Worm (Caenorhabditis elegans) whole organism, L2 larva: ENCODE measurements around the gene srt-50.

Source experiments
- C34F6.9 ChIP-seq: fragments of 150-350 bp; optimal IDR thresholded peaks from 2 replicates; lab custom pipeline; 2014; ENCODE audit warnings: missing biosample characterization, missing genetic modification characterization
- F13H6.1 ChIP-seq: sonication (generic microtip); optimal IDR thresholded peaks from 2 replicates; lab custom pipeline; 2016; ENCODE audit warnings: missing genetic modification characterization, missing compliant biosample characterization
- R02D3.7 ChIP-seq: fragments of 150-350 bp; optimal IDR thresholded peaks from 2 replicates; lab custom pipeline; 2014; ENCODE audit warnings: missing biosample characterization, missing genetic modification characterization
- alr-1 ChIP-seq: fragments of 150-350 bp; optimal IDR thresholded peaks from 2 replicates; lab custom pipeline; 2014; ENCODE audit warnings: missing biosample characterization, missing genetic modification characterization
- aly-2 ChIP-seq: fragments of 150-350 bp; optimal IDR thresholded peaks from 2 replicates; lab custom pipeline; 2014; ENCODE audit warnings: missing biosample characterization, missing genetic modification characterization
- ama-1 ChIP-seq: fragments of 150-350 bp; optimal IDR thresholded peaks from 2 replicates; lab custom pipeline; 2018; ENCODE audit warnings: inconsistent platforms
- blmp-1 ChIP-seq: sonication (generic microtip); optimal IDR thresholded peaks from 2 replicates; lab custom pipeline; 2017; ENCODE audit warnings: missing genetic modification characterization, mild to moderate bottlenecking, missing compliant biosample characterization, antibody characterized with exemption, moderate library complexity; ENCODE audit not compliant: insufficient read depth
- ceh-16 ChIP-seq: fragments of 150-350 bp; optimal IDR thresholded peaks from 2 replicates; lab custom pipeline; 2014; ENCODE audit warnings: missing biosample characterization, missing genetic modification characterization
- ceh-82 ChIP-seq: fragments of 150-350 bp; optimal IDR thresholded peaks from 2 replicates; lab custom pipeline; 2014; ENCODE audit warnings: missing biosample characterization, missing genetic modification characterization
- dmd-4 ChIP-seq: sonication (generic microtip); optimal IDR thresholded peaks from 2 replicates; lab custom pipeline; 2017; ENCODE audit warnings: missing biosample characterization, missing genetic modification characterization
- egl-27 ChIP-seq: sonication (generic microtip); optimal IDR thresholded peaks from 3 replicates; lab custom pipeline; 2017; ENCODE audit warnings: missing biosample characterization, missing genetic modification reagents, missing genetic modification characterization
- elt-1 ChIP-seq: fragments of 150-350 bp; optimal IDR thresholded peaks from 2 replicates; lab custom pipeline; 2014; ENCODE audit warnings: missing biosample characterization, missing genetic modification characterization
- elt-3 ChIP-seq: sonication (generic microtip); optimal IDR thresholded peaks from 2 replicates; lab custom pipeline; 2017; ENCODE audit warnings: missing biosample characterization, missing genetic modification characterization
- fos-1 ChIP-seq: fragments of 150-350 bp; optimal IDR thresholded peaks from 2 replicates; lab custom pipeline; 2014; ENCODE audit warnings: missing biosample characterization, missing genetic modification characterization
- gmeb-1 ChIP-seq: fragments of 150-350 bp; optimal IDR thresholded peaks from 2 replicates; lab custom pipeline; 2014; ENCODE audit warnings: missing biosample characterization, missing genetic modification characterization
- lin-11 ChIP-seq: fragments of 150-350 bp; sonication (generic microtip); optimal IDR thresholded peaks from 2 replicates; lab custom pipeline; 2014; ENCODE audit warnings: missing biosample characterization, missing genetic modification characterization, inconsistent platforms, mixed read lengths
- lin-13 ChIP-seq: fragments of 150-350 bp; optimal IDR thresholded peaks from 2 replicates; lab custom pipeline; 2014; ENCODE audit warnings: missing biosample characterization, missing genetic modification reagents, missing genetic modification characterization
- lin-39 ChIP-seq: fragments of 150-350 bp; optimal IDR thresholded peaks from 2 replicates; lab custom pipeline; 2014; ENCODE audit warnings: missing biosample characterization, missing genetic modification reagents, missing genetic modification characterization
- lsy-2 ChIP-seq, 2 experiments: fragments of 150-350 bp in 1 of 2; sonication (generic microtip) in 1 of 2; optimal IDR thresholded peaks; 2 replicates each; lab custom pipeline; 2014 to 2017; ENCODE audit warnings: missing biosample characterization in 2 of 2, missing genetic modification characterization in 2 of 2
- mab-5 ChIP-seq: fragments of 150-350 bp; optimal IDR thresholded peaks from 2 replicates; lab custom pipeline; 2014; ENCODE audit warnings: missing biosample characterization, missing genetic modification characterization
- mbf-1 ChIP-seq: sonication (generic microtip); optimal IDR thresholded peaks from 2 replicates; lab custom pipeline; 2017; ENCODE audit warnings: missing biosample characterization, missing genetic modification characterization
- nhr-10 ChIP-seq: sonication (generic microtip); optimal IDR thresholded peaks from 2 replicates; lab custom pipeline; 2017; ENCODE audit warnings: missing biosample characterization, missing genetic modification characterization
- nhr-11 ChIP-seq: fragments of 150-350 bp; optimal IDR thresholded peaks from 2 replicates; lab custom pipeline; 2014; ENCODE audit warnings: missing biosample characterization, missing genetic modification characterization
- nhr-12 ChIP-seq: fragments of 150-350 bp; optimal IDR thresholded peaks from 2 replicates; lab custom pipeline; 2014; ENCODE audit warnings: missing biosample characterization, missing genetic modification characterization
- nhr-129 ChIP-seq: fragments of 150-350 bp; optimal IDR thresholded peaks from 2 replicates; lab custom pipeline; 2014; ENCODE audit warnings: missing biosample characterization, missing genetic modification characterization
- nhr-21 ChIP-seq: fragments of 150-350 bp; optimal IDR thresholded peaks from 2 replicates; lab custom pipeline; 2014; ENCODE audit warnings: missing biosample characterization, missing genetic modification characterization
- nhr-23 ChIP-seq: fragments of 150-350 bp; optimal IDR thresholded peaks from 2 replicates; lab custom pipeline; 2014; ENCODE audit warnings: missing biosample characterization, missing genetic modification reagents, missing genetic modification characterization
- nhr-237 ChIP-seq: fragments of 150-350 bp; optimal IDR thresholded peaks from 2 replicates; lab custom pipeline; 2014; ENCODE audit warnings: missing biosample characterization, missing genetic modification characterization
- nhr-6 ChIP-seq: fragments of 150-350 bp; optimal IDR thresholded peaks from 2 replicates; lab custom pipeline; 2014; ENCODE audit warnings: missing biosample characterization, missing genetic modification characterization
- nhr-77 ChIP-seq: fragments of 150-350 bp; optimal IDR thresholded peaks from 2 replicates; lab custom pipeline; 2014; ENCODE audit warnings: missing biosample characterization, missing genetic modification characterization
- peb-1 ChIP-seq: fragments of 150-350 bp; optimal IDR thresholded peaks from 2 replicates; lab custom pipeline; 2014; ENCODE audit warnings: missing biosample characterization, missing genetic modification characterization
- sem-4 ChIP-seq: fragments of 150-350 bp; optimal IDR thresholded peaks from 2 replicates; lab custom pipeline; 2014; ENCODE audit warnings: missing biosample characterization, missing genetic modification reagents, missing genetic modification characterization
- skn-1 ChIP-seq: sonication (generic microtip); optimal IDR thresholded peaks from 2 replicates; lab custom pipeline; 2017; ENCODE audit warnings: missing biosample characterization, missing genetic modification characterization
- sma-3 ChIP-seq: sonication (generic microtip); optimal IDR thresholded peaks from 2 replicates; lab custom pipeline; 2016; ENCODE audit warnings: missing genetic modification reagents, missing genetic modification characterization, missing compliant biosample characterization
- sma-9 ChIP-seq, 2 experiments: fragments of 150-350 bp in 1 of 2; sonication (generic microtip) in 1 of 2; optimal IDR thresholded peaks; 2 replicates each; lab custom pipeline; 2014 to 2016; ENCODE audit warnings: missing genetic modification characterization in 2 of 2, mild to moderate bottlenecking in 1 of 2, missing biosample characterization in 1 of 2, missing compliant biosample characterization in 1 of 2, missing genetic modification reagents in 1 of 2, moderate library complexity in 1 of 2
- snpc-4 ChIP-seq: fragments of 150-350 bp; optimal IDR thresholded peaks from 2 replicates; lab custom pipeline; 2014; ENCODE audit warnings: missing biosample characterization, missing genetic modification characterization
- unc-39 ChIP-seq: fragments of 150-350 bp; optimal IDR thresholded peaks from 2 replicates; lab custom pipeline; 2014; ENCODE audit warnings: missing biosample characterization, missing genetic modification characterization
- unc-55 ChIP-seq: fragments of 150-350 bp; sonication (generic microtip); optimal IDR thresholded peaks from 3 replicates; lab custom pipeline; 2014; ENCODE audit warnings: missing biosample characterization, missing genetic modification reagents, missing genetic modification characterization
- unc-62 ChIP-seq: fragments of 150-350 bp; optimal IDR thresholded peaks from 2 replicates; lab custom pipeline; 2014; ENCODE audit warnings: missing biosample characterization, missing genetic modification reagents, missing genetic modification characterization
- zag-1 ChIP-seq: fragments of 150-350 bp; optimal IDR thresholded peaks from 2 replicates; lab custom pipeline; 2014; ENCODE audit warnings: missing biosample characterization, missing genetic modification characterization
- ztf-1 ChIP-seq: fragments of 200-800 bp; sonication (Bioruptor generic); conservative IDR thresholded peaks from 2 replicates; pipeline ENCODE4 v1.3.6; 2022; ENCODE audit warnings: missing genetic modification characterization, missing compliant biosample characterization
- ztf-11 ChIP-seq: sonication (generic microtip); optimal IDR thresholded peaks from 2 replicates; lab custom pipeline; 2017; ENCODE audit warnings: missing biosample characterization, missing genetic modification characterization
- ztf-4 ChIP-seq: fragments of 150-350 bp; optimal IDR thresholded peaks from 2 replicates; lab custom pipeline; 2014; ENCODE audit warnings: missing biosample characterization, missing genetic modification characterization

Gene srt-50

ce11 chrIV:15068818-15069217, 5.7 kb upstream of the srt-50 start, which contains the start of gene srt-48:
Gene srt-48 (minus strand): TSS chrIV:15068918.
- TF ChIP-seq egl-27 (tag; lab: Kevin White, UChicago) (no peak), blmp-1 (tag; lab: Kevin White, UChicago) (no peak), fos-1 (tag; lab: Kevin White, UChicago) (no peak), skn-1 (no peak), R02D3.7 (tag; lab: Kevin White, UChicago) (no peak), F13H6.1 (tag; lab: Kevin White, UChicago) (no peak), nhr-6 (tag; lab: Kevin White, UChicago) (no peak), peb-1 (tag; lab: Kevin White, UChicago) (no peak), alr-1 (tag; lab: Kevin White, UChicago) (no peak), aly-2 (tag; lab: Kevin White, UChicago) (no peak), ama-1 (lab: Kevin White, UChicago) (no peak), ceh-16 (no peak), elt-1 (tag; lab: Kevin White, UChicago) (no peak)

- TF ChIP-seq nhr-77 (no peak), lsy-2 (tag; optimal IDR thresholded peaks at IDR 0.05; lab: Kevin White, UChicago) (no peak), ama-1 (lab: Kevin White, UChicago) (no peak), elt-3 (tag; lab: Kevin White, UChicago) (no peak), mbf-1 (no peak), nhr-6 (tag; lab: Kevin White, UChicago) (no peak), unc-39 (tag; lab: Kevin White, UChicago) (no peak)
These were observed 23.8 kb downstream of the srt-50 start, which contains the start of gene srt-49 for ce11 chrIV:15098294-15098693. Gene srt-49 (minus strand): TSS chrIV:15098394.

- TF ChIP-seq ama-1 (lab: Kevin White, UChicago) (no peak), mab-5 (tag; lab: Kevin White, UChicago) (no peak), nhr-129 (tag; lab: Kevin White, UChicago) (no peak), unc-62 (GFP tag; lab: Kevin White, UChicago) (no peak), dmd-4 (no peak), R02D3.7 (tag; lab: Kevin White, UChicago) (no peak), zag-1 (tag; lab: Kevin White, UChicago) (no peak), ceh-82 (no peak), alr-1 (tag; lab: Kevin White, UChicago) (no peak), peb-1 (tag; lab: Kevin White, UChicago) (no peak), sma-9 (GFP tag; optimal IDR thresholded peaks at IDR 0.05; lab: Kevin White, UChicago) (no peak), sma-9 (tag; optimal IDR thresholded peaks at IDR 0.05; lab: Kevin White, UChicago) (no peak), sma-3 (no peak), unc-55 (no peak)
These were observed 28.8 kb downstream of the srt-50 start, which contains the start of gene srt-44 for ce11 chrIV:15103224-15103679. Gene srt-44 (plus strand): TSS chrIV:15103629.

- TF ChIP-seq gmeb-1 (tag; lab: Kevin White, UChicago), result peak; percentile 15
- TF ChIP-seq sma-3, result no peak
- TF ChIP-seq lin-13 (GFP tag; lab: Kevin White, UChicago), result peak; percentile 53
- no peak for TF ChIP-seq R02D3.7 (tag; lab: Kevin White, UChicago)
- TF ChIP-seq unc-39 (tag; lab: Kevin White, UChicago), result no peak
- TF ChIP-seq mab-5 (tag; lab: Kevin White, UChicago), result no peak
- no peak for TF ChIP-seq nhr-11 (tag; lab: Kevin White, UChicago)
- TF ChIP-seq ztf-4 (tag; lab: Kevin White, UChicago), result no peak
- TF ChIP-seq dmd-4, result no peak
- no peak for TF ChIP-seq ztf-1 (GFP tag; lab: Robert Waterston, UW)
- TF ChIP-seq unc-55, result no peak
- TF ChIP-seq nhr-237, result no peak
- no peak for TF ChIP-seq nhr-77
- TF ChIP-seq lin-11, result no peak
- TF ChIP-seq nhr-129 (tag; lab: Kevin White, UChicago), result peak; percentile 7
These were observed 32.7 kb downstream of the srt-50 start for ce11 chrIV:15107218-15107617.

- TF ChIP-seq ztf-11 (tag; lab: Kevin White, UChicago), result no peak
- no peak for TF ChIP-seq unc-39 (tag; lab: Kevin White, UChicago)
- TF ChIP-seq nhr-10 (tag; lab: Kevin White, UChicago), result no peak
- no peak for TF ChIP-seq nhr-6 (tag; lab: Kevin White, UChicago)
- no peak for TF ChIP-seq zag-1 (tag; lab: Kevin White, UChicago)
- no peak for TF ChIP-seq R02D3.7 (tag; lab: Kevin White, UChicago)
- no peak for TF ChIP-seq alr-1 (tag; lab: Kevin White, UChicago)
- no peak for TF ChIP-seq nhr-129 (tag; lab: Kevin White, UChicago)
- no peak for TF ChIP-seq dmd-4
- TF ChIP-seq peb-1 (tag; lab: Kevin White, UChicago), result no peak
- TF ChIP-seq nhr-12 (tag; lab: Kevin White, UChicago), result no peak
- no peak for TF ChIP-seq nhr-21
- TF ChIP-seq ceh-82, result no peak
- TF ChIP-seq lin-39 (tag; lab: Kevin White, UChicago), result no peak
- no peak for TF ChIP-seq nhr-23
- no peak for TF ChIP-seq sem-4 (tag; lab: Kevin White, UChicago)
- TF ChIP-seq snpc-4 (tag; lab: Kevin White, UChicago), result no peak
- no peak for TF ChIP-seq lin-13 (GFP tag; lab: Kevin White, UChicago)
- TF ChIP-seq C34F6.9 (tag; lab: Kevin White, UChicago), result no peak
These were observed 34.0 kb downstream of the srt-50 start, which contains the start of gene M199.2 for ce11 chrIV:15108475-15108874. Gene M199.2 (plus strand): TSS chrIV:15108775.
